Fruit fly (Drosophila melanogaster) whole organism, pupa: Measurements from ENCODE around the gene cindr.

ENCODE experiments used
- CG10348 ChIP-seq: fragments of 200-800 bp; sonication (Bioruptor generic); IDR thresholded peaks from 2 replicates; pipeline ENCODE4 v1.3.6; 2022; ENCODE audit warnings: missing biosample characterization, missing genetic modification characterization
- CG12605 ChIP-seq: fragments of 200-800 bp; sonication (Bioruptor generic); IDR thresholded peaks from 2 replicates; pipeline ENCODE4 v1.3.6; 2022; ENCODE audit warnings: missing biosample characterization, missing genetic modification characterization
- CG13204 ChIP-seq: fragments of 200-800 bp; sonication (Bioruptor generic); optimal IDR thresholded peaks from 2 replicates; lab custom pipeline; 2018; ENCODE audit warnings: missing biosample characterization, mild to moderate bottlenecking, missing genetic modification characterization, moderate library complexity
- CG14655 ChIP-seq: fragments of 200-800 bp; sonication (Bioruptor generic); optimal IDR thresholded peaks from 3 replicates; lab custom pipeline; 2017; ENCODE audit warnings: mild to moderate bottlenecking, missing biosample characterization, missing genetic modification reagents, missing genetic modification characterization
- CG15710 ChIP-seq: fragments of 200-800 bp; sonication (Bioruptor generic); optimal IDR thresholded peaks from 2 replicates; lab custom pipeline; 2018; ENCODE audit warnings: missing biosample characterization, mild to moderate bottlenecking, missing genetic modification characterization, moderate library complexity
- CG17806 ChIP-seq: fragments of 200-800 bp; sonication (Bioruptor generic); optimal IDR thresholded peaks from 2 replicates; lab custom pipeline; 2018; ENCODE audit warnings: missing biosample characterization, mild to moderate bottlenecking, missing genetic modification characterization, moderate library complexity
- CG32121 ChIP-seq: fragments of 200-800 bp; sonication (Bioruptor generic); IDR thresholded peaks from 2 replicates; pipeline ENCODE4 v1.3.6; 2022; ENCODE audit warnings: missing biosample characterization, missing genetic modification characterization
- CG34367 ChIP-seq: fragments of 200-800 bp; sonication (Bioruptor generic); optimal IDR thresholded peaks from 2 replicates; lab custom pipeline; 2018; ENCODE audit warnings: missing biosample characterization, mild to moderate bottlenecking, missing genetic modification characterization
- CG4496 ChIP-seq: fragments of 200-800 bp; sonication (Bioruptor generic); IDR thresholded peaks from 3 replicates; pipeline ENCODE4 v1.3.6; 2022; ENCODE audit warnings: missing biosample characterization, missing genetic modification characterization
- CG8159 ChIP-seq: fragments of 200-800 bp; sonication (Bioruptor generic); optimal IDR thresholded peaks from 3 replicates; lab custom pipeline; 2018; ENCODE audit warnings: missing biosample characterization, mild to moderate bottlenecking, missing genetic modification characterization, moderate library complexity
- CG8301 ChIP-seq: fragments of 200-800 bp; sonication (Bioruptor generic); optimal IDR thresholded peaks from 2 replicates; lab custom pipeline; 2018; ENCODE audit warnings: missing biosample characterization, mild to moderate bottlenecking, missing genetic modification characterization
- CG9948 ChIP-seq: fragments of 200-800 bp; sonication (Bioruptor generic); optimal IDR thresholded peaks from 2 replicates; lab custom pipeline; 2018; ENCODE audit warnings: missing biosample characterization, mild to moderate bottlenecking, missing genetic modification characterization, moderate library complexity
- D1 ChIP-seq: fragments of 200-800 bp; sonication (Bioruptor generic); optimal IDR thresholded peaks from 2 replicates; lab custom pipeline; 2018; ENCODE audit warnings: missing biosample characterization, mild to moderate bottlenecking, missing genetic modification characterization, moderate library complexity
- EcR ChIP-seq: fragments of 200-800 bp; sonication (Bioruptor generic); optimal IDR thresholded peaks from 3 replicates; lab custom pipeline; 2019; ENCODE audit warnings: missing biosample characterization, missing genetic modification characterization, mild to moderate bottlenecking, moderate library complexity, missing genetic modification reagents
- Ets98B ChIP-seq: fragments of 200-800 bp; sonication (Bioruptor generic); IDR thresholded peaks from 2 replicates; pipeline ENCODE4 v1.3.6; 2022; ENCODE audit warnings: missing biosample characterization, missing genetic modification characterization
- Pif1A ChIP-seq: fragments of 200-800 bp; sonication (Bioruptor generic); optimal IDR thresholded peaks from 3 replicates; lab custom pipeline; 2016; ENCODE audit warnings: missing biosample characterization, missing genetic modification characterization
- Pif1B ChIP-seq: fragments of 200-800 bp; sonication (Bioruptor generic); optimal IDR thresholded peaks from 3 replicates; lab custom pipeline; 2016; ENCODE audit warnings: missing biosample characterization, missing genetic modification characterization
- Snoo ChIP-seq: fragments of 200-800 bp; sonication (Bioruptor generic); optimal IDR thresholded peaks from 3 replicates; lab custom pipeline; 2017; ENCODE audit warnings: missing biosample characterization, mild to moderate bottlenecking, missing genetic modification characterization, inconsistent platforms
- fd96Ca ChIP-seq: fragments of 200-800 bp; sonication (Bioruptor generic); IDR thresholded peaks from 3 replicates; pipeline ENCODE4 v1.3.6; 2022; ENCODE audit warnings: missing biosample characterization, missing genetic modification characterization
- gl ChIP-seq: fragments of 200-800 bp; sonication (Bioruptor generic); optimal IDR thresholded peaks from 2 replicates; lab custom pipeline; 2018; ENCODE audit warnings: missing biosample characterization, mild to moderate bottlenecking, missing genetic modification characterization
- rn ChIP-seq: fragments of 200-800 bp; sonication (Bioruptor generic); IDR thresholded peaks from 2 replicates; pipeline ENCODE4 v1.3.6; 2022; ENCODE audit warnings: missing biosample characterization, missing genetic modification characterization

Gene cindr

DNA sequence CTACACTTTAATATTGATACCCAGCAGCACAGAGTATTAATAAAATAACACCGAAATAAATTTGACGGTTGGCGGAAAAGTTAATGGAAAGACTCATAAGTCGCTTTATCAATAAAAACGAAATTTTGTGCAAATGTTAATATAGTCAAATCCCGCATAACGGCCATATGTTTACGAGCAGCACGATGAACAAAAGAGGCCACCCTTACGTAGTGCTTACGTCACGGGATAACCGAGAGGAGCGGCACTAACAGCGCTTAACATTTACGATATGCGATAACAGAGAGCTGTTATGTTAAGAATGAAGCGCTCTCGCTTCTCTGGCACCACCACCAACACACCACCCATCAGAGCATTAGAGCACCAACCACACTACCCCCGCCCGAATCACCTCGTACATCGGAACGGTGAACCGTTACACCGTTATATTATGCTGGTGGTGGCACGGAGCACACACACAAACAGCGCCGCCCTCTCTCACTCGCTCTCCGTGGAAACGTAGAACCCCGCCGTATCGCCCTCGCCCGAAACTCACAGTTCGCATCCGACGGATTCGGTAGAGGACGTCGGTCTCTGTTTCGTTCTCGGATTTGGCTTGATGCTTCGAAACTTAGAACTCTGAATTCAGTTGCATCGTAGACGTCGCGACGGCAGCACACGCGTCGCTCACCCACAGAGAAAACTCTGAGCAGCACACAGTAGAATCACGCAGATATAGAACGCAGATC is 42.9 kb upstream of the cindr start, which contains the start of gene zfh1:
TSS of gene zfh1 (plus strand) at position 621 of the 728 bp plus-strand sequence.
- TF ChIP-seq CG15710 (tag; lab: Kevin White, UChicago), result no peak
- no peak for TF ChIP-seq rn (GFP tag; lab: Robert Waterston, UW)
- TF ChIP-seq CG13204 (GFP tag; lab: Kevin White, UChicago), result peak; percentile 60
- peak; percentile 75 for TF ChIP-seq EcR
- no peak for TF ChIP-seq CG17806
- TF ChIP-seq Ets98B, result peak; percentile 34; the same call in 1 of the 2 replicates
- peak; percentile 62 for TF ChIP-seq CG32121 (GFP tag; lab: Robert Waterston, UW)

DNA sequence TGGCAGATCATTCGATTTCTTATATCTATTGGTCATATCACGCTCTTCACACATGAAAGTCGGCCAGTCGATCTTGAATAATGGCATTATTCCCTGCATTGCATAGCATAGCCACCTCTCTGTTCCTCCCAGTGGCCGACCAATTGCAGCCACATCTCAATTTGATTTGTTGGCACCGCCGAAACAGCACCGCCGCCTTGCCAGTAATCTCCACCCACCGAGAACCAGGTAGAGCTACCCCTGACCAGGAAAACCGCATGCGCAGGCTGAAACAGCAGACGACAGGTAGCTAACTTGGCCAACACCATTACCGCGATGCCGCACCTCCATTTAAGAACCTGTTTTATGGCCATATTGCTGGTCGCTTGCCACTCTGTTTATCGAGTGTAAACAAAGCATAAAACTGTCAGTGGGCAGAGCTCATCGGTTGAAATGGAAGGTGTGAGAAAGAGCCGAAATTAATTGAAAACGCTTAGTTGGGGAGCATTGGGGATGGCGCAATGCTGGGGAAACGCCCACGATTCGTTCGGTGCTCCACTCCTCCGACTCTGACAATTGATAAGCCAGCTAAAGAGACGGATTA is 41.4 kb upstream of the cindr start:
- 0 out of 3 replicates have a peak, but pooled peaks have one; percentile 41 for TF ChIP-seq fd96Ca (GFP tag; lab: Robert Waterston, UW)
- no peak for TF ChIP-seq CG4496 (GFP tag; lab: Robert Waterston, UW)
- no peak for TF ChIP-seq CG17806
- TF ChIP-seq CG32121 (GFP tag; lab: Robert Waterston, UW), result no peak
- no peak for TF ChIP-seq Pif1B
- TF ChIP-seq CG8159 (tag; lab: Kevin White, UChicago), result no peak
- no peak for TF ChIP-seq CG34367
- no peak for TF ChIP-seq CG12605 (GFP tag; lab: Robert Waterston, UW)
- TF ChIP-seq rn (GFP tag; lab: Robert Waterston, UW), result no peak

DNA sequence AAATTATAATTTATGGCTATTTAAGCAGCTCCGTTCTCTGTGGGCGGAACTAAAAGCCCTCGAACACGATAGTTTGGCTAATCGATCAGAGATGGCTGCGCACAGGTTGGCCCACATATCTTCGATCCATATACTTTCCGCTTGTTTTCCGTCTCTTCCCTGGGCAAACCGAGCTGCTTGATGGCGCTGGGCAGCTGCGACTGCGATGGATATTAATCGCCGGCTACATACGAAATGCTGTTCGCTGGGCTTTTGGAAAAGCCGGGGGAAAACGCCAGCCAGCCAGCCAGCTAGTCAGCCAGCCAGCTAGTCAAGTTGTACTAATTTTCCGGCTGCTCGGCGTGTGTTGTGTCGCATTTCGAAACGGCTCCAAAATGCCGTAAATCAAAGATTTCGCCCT is 40.9 kb upstream of the cindr start:
- TF ChIP-seq CG34367 (no peak), CG13204 (GFP tag; lab: Kevin White, UChicago) (no peak), CG15710 (tag; lab: Kevin White, UChicago) (no peak), CG32121 (GFP tag; lab: Robert Waterston, UW) (no peak), CG8159 (tag; lab: Kevin White, UChicago) (no peak)

DNA sequence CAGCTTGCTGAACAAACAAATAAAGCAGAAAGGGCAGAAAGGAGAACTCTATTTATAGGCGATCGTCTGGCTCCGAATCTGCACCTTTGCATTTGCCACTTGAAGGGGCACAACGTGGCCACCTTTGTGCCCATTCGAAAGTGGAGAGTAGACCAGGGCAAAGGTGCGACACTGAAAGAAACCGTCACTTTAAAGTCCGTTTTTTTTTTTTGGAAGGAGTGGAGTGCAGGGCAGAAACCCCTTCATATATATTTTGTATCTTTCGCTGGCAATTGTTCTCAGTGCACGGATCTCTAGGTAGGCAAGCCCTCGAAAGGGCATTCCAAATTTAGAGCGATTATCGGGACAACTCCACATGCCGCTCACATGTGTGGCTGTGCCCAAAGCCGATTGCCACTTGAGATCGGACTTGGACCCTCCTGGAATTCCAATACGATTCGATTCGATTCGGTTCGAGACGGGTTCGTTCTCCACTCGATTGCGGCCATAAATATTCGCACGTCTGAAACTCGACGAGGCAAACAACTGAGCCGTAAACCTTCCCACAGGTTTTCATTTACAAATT is 38.3 kb upstream of the cindr start:
- peak; percentile 15 for TF ChIP-seq CG14655 (GFP tag; lab: Kevin White, UChicago)
- TF ChIP-seq Ets98B, result no peak

DNA sequence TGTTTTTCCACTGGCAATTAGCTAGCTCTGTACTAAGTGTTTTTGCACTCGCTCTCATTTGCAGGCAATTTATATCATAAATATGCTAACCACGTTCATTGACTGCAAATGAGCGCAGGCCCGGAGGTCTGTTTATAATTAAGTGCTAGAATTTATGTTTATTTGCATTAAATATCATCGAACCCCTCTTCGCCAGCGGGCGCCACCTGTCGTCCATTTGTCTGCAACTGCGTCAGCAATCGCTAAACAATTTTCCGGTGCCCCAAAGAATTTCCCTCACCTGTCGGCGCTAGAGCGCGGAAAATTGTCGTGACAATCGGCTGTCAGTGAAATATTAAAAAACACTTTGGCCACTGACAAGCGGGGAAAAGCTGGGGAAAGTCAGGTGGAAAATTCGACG is 37.7 kb upstream of the cindr start:
- TF ChIP-seq CG15710 (tag; lab: Kevin White, UChicago), result no peak
- TF ChIP-seq CG8301 (tag; lab: Kevin White, UChicago), result no peak
- TF ChIP-seq Snoo (tag; lab: Kevin White, UChicago), result no peak
- TF ChIP-seq Ets98B, result no peak
- TF ChIP-seq CG9948, result no peak
- TF ChIP-seq Pif1B, result no peak
- no peak for TF ChIP-seq CG34367
- no peak for TF ChIP-seq CG14655 (GFP tag; lab: Kevin White, UChicago)
- TF ChIP-seq, all 21 proteins: peak for 0

DNA sequence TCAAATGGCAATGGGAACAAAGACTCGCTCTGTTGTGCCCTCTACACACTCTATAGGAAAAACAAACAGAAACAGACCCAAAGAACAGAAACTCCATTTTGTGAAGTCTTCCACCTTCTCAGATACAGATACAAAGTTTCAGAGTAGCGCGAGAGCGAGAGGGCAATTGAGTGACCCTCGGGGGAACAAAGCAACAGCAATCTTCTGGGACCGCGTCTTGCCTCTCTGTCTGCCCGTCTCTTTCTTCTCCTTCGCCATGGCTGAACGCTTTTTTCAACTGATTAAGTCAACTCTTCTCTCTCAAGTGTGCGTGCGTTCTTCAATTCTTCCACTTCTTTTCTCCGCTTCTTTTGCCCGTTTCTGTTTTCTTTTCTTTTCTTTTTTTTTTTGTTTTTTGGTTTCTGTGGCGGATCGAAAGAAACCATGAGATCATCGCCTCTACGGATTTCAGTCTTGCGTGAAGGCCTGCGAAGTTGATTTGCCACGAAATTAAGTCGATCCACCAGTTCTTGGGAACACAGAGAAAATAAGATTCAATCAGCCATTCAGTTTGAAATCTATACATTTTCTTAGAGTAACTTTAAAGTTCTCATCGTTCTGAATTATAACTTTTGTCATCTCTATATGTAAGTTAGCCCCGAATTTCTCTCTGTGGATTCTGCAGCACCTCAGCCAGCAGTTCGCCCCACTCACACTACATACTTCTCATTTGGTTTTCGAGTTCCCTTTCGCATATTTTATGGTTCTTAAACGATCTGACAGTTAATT is 35.5 kb upstream of the cindr start:
- TF ChIP-seq Snoo (tag; lab: Kevin White, UChicago), result no peak
- no peak for TF ChIP-seq fd96Ca (GFP tag; lab: Robert Waterston, UW)
- TF ChIP-seq CG8159 (tag; lab: Kevin White, UChicago), result peak; percentile 61
- no peak for TF ChIP-seq CG34367
- TF ChIP-seq rn (GFP tag; lab: Robert Waterston, UW), result no peak
- peak; percentile 25 for TF ChIP-seq Pif1A (GFP tag; lab: Kevin White, UChicago)
- TF ChIP-seq CG14655 (GFP tag; lab: Kevin White, UChicago), result peak; percentile 43
- TF ChIP-seq CG10348, result no peak
- no peak for TF ChIP-seq CG32121 (GFP tag; lab: Robert Waterston, UW)
- peak; percentile 22 for TF ChIP-seq CG9948
- TF ChIP-seq CG12605 (GFP tag; lab: Robert Waterston, UW), result peak; percentile 61
- peak; percentile 33 for TF ChIP-seq CG8301 (tag; lab: Kevin White, UChicago)
- TF ChIP-seq CG4496 (GFP tag; lab: Robert Waterston, UW), result no peak
- no peak for TF ChIP-seq D1
- peak; percentile 48 for TF ChIP-seq EcR
- peak; percentile 52 for TF ChIP-seq CG17806
- peak; percentile 25 for TF ChIP-seq Pif1B
- TF ChIP-seq CG15710 (tag; lab: Kevin White, UChicago), result peak; percentile 20
- TF ChIP-seq gl (tag; lab: Kevin White, UChicago), result no peak
- no peak for TF ChIP-seq Ets98B
- TF ChIP-seq CG13204 (GFP tag; lab: Kevin White, UChicago), result peak; percentile 34
